Worm (Caenorhabditis elegans) whole organism, L4 larva: ENCODE results near the gene mrps-26.
A peak's percentile ranks its signal among the peaks of the same experiment; 100 is the strongest.

Experiments used
- D1046.2 ChIP-seq: fragments of 200-800 bp; sonication (Bioruptor generic); IDR thresholded peaks from 2 replicates; pipeline ENCODE4 v1.3.6; 2022; ENCODE audit warnings: missing genetic modification characterization, missing compliant biosample characterization
- F44E2.7 ChIP-seq: fragments of 200-800 bp; sonication (Bioruptor generic); IDR thresholded peaks from 2 replicates; pipeline ENCODE4 v2.1.2; 2022; ENCODE audit warnings: missing genetic modification characterization, missing compliant biosample characterization
- F49E8.2 ChIP-seq: sonication (generic microtip); optimal IDR thresholded peaks from 2 replicates; lab custom pipeline; 2016; ENCODE audit warnings: missing compliant biosample characterization, mild to moderate bottlenecking, missing genetic modification characterization, borderline replicate concordance
- T20F7.1 ChIP-seq: fragments of 200-800 bp; sonication (Bioruptor generic); optimal IDR thresholded peaks from 2 replicates; lab custom pipeline; 2018; ENCODE audit warnings: mild to moderate bottlenecking, missing genetic modification characterization, missing compliant biosample characterization
- T26A8.4 ChIP-seq: fragments of 200-800 bp; sonication (Bioruptor generic); IDR thresholded peaks from 2 replicates; pipeline ENCODE4 v1.3.6; 2022; ENCODE audit warnings: missing genetic modification characterization, missing compliant biosample characterization
- Y5F2A.4 ChIP-seq: fragments of 200-800 bp; sonication (Bioruptor generic); optimal IDR thresholded peaks from 2 replicates; lab custom pipeline; 2018; ENCODE audit warnings: mild to moderate bottlenecking, missing genetic modification characterization, missing compliant biosample characterization
- aha-1 ChIP-seq: fragments of 150-350 bp; peaks from one replicate; lab custom pipeline; 2014; ENCODE audit warnings: missing biosample characterization, missing genetic modification characterization
- aly-2 ChIP-seq: sonication (generic microtip); optimal IDR thresholded peaks from 2 replicates; lab custom pipeline; 2018; ENCODE audit warnings: missing biosample characterization, missing genetic modification characterization
- arid-1 ChIP-seq: fragments of 200-800 bp; sonication (Bioruptor generic); conservative IDR thresholded peaks from 2 replicates; pipeline ENCODE4 v1.3.6; 2022; ENCODE audit warnings: missing genetic modification reagents, missing genetic modification characterization, missing compliant biosample characterization
- attf-4 ChIP-seq: sonication (generic microtip); optimal IDR thresholded peaks from 3 replicates; lab custom pipeline; 2017; ENCODE audit warnings: missing biosample characterization, missing genetic modification characterization
- ceh-20 ChIP-seq: fragments of 200-800 bp; sonication (Bioruptor generic); IDR thresholded peaks from 2 replicates; pipeline ENCODE4 v1.3.6; 2022; ENCODE audit warnings: missing genetic modification reagents, missing genetic modification characterization, missing compliant biosample characterization
- ceh-82 ChIP-seq: sonication (generic microtip); optimal IDR thresholded peaks from 2 replicates; lab custom pipeline; 2017; ENCODE audit warnings: missing biosample characterization, missing genetic modification characterization
- ces-1 ChIP-seq: fragments of 150-350 bp; sonication (generic microtip); optimal IDR thresholded peaks from 4 replicates; lab custom pipeline; 2014; ENCODE audit warnings: missing biosample characterization, missing genetic modification reagents, missing genetic modification characterization
- cey-2 ChIP-seq: sonication (generic microtip); optimal IDR thresholded peaks from 3 replicates; lab custom pipeline; 2017; ENCODE audit warnings: missing genetic modification characterization, mild to moderate bottlenecking, missing compliant biosample characterization, antibody characterized with exemption, borderline replicate concordance; ENCODE audit not compliant: insufficient read depth
- daf-16 ChIP-seq, 3 experiments: sonication (generic microtip); optimal IDR thresholded peaks; 2 replicates each; lab custom pipeline; 2016 to 2017; ENCODE audit warnings: missing genetic modification characterization in 3 of 3, missing genetic modification reagents in 3 of 3, mild to moderate bottlenecking in 2 of 3, missing compliant biosample characterization in 2 of 3, missing biosample characterization in 1 of 3, moderate library complexity in 1 of 3
- daf-19 ChIP-seq: fragments of 200-800 bp; sonication (Bioruptor generic); conservative IDR thresholded peaks from 2 replicates; pipeline ENCODE4 v1.3.6; 2022; ENCODE audit warnings: missing genetic modification characterization, missing compliant biosample characterization
- daf-8 ChIP-seq: fragments of 200-800 bp; sonication (Bioruptor generic); IDR thresholded peaks from 2 replicates; pipeline ENCODE4 v1.3.6; 2022; ENCODE audit warnings: missing genetic modification characterization, missing compliant biosample characterization
- dmd-6 ChIP-seq: fragments of 200-800 bp; sonication (Bioruptor generic); IDR thresholded peaks from 2 replicates; pipeline ENCODE4 v1.3.6; 2022; ENCODE audit warnings: missing genetic modification reagents, missing genetic modification characterization, missing compliant biosample characterization
- dmd-8 ChIP-seq: fragments of 200-800 bp; sonication (Bioruptor generic); IDR thresholded peaks from 2 replicates; pipeline ENCODE4 v1.3.6; 2022; ENCODE audit warnings: missing genetic modification characterization, missing compliant biosample characterization
- dpl-1 ChIP-seq: fragments of 150-350 bp; optimal IDR thresholded peaks from 2 replicates; lab custom pipeline; 2014; ENCODE audit warnings: missing biosample characterization, missing genetic modification reagents, missing genetic modification characterization
- egl-27 ChIP-seq: sonication (generic microtip); optimal IDR thresholded peaks from 3 replicates; lab custom pipeline; 2017; ENCODE audit warnings: missing biosample characterization, missing genetic modification reagents, missing genetic modification characterization
- fkh-10 ChIP-seq: fragments of 150-350 bp; optimal IDR thresholded peaks from 2 replicates; lab custom pipeline; 2014; ENCODE audit warnings: missing biosample characterization, missing genetic modification reagents, missing genetic modification characterization
- hif-1 ChIP-seq, 2 experiments: sonication (generic microtip); optimal IDR thresholded peaks; 2 replicates each; lab custom pipeline; 2016 to 2017; ENCODE audit warnings: missing compliant biosample characterization in 2 of 2, missing genetic modification characterization in 2 of 2, missing genetic modification reagents in 2 of 2, missing genotype in 2 of 2, mild to moderate bottlenecking in 1 of 2
- hlh-11 ChIP-seq: fragments of 200-800 bp; sonication (Bioruptor generic); optimal IDR thresholded peaks from 2 replicates; lab custom pipeline; 2018; ENCODE audit warnings: mild to moderate bottlenecking, missing genetic modification characterization, missing compliant biosample characterization
- hlh-30 ChIP-seq: sonication (generic microtip); optimal IDR thresholded peaks from 2 replicates; lab custom pipeline; 2017; ENCODE audit warnings: antibody characterized with exemption, mild to moderate bottlenecking, missing genetic modification characterization, missing compliant biosample characterization; ENCODE audit not compliant: insufficient read depth
- hmg-1.1 ChIP-seq: fragments of 200-800 bp; sonication (Bioruptor generic); IDR thresholded peaks from 2 replicates; pipeline ENCODE4 v1.3.6; 2022; ENCODE audit warnings: missing genetic modification reagents, missing genetic modification characterization, missing compliant biosample characterization
- jun-1 ChIP-seq: fragments of 150-350 bp; optimal IDR thresholded peaks from 2 replicates; lab custom pipeline; 2014; ENCODE audit warnings: missing biosample characterization, missing genetic modification reagents, missing genetic modification characterization
- lin-1 ChIP-seq: fragments of 200-800 bp; sonication (Bioruptor generic); IDR thresholded peaks from 2 replicates; pipeline ENCODE4 v1.3.6; 2022; ENCODE audit warnings: missing genetic modification reagents, missing genetic modification characterization, missing compliant biosample characterization
- lin-13 ChIP-seq: fragments of 150-350 bp; optimal IDR thresholded peaks from 2 replicates; lab custom pipeline; 2014; ENCODE audit warnings: missing biosample characterization, missing genetic modification reagents, missing genetic modification characterization
- lin-15B ChIP-seq: fragments of 150-350 bp; sonication (generic microtip); optimal IDR thresholded peaks from 3 replicates; lab custom pipeline; 2014; ENCODE audit warnings: missing biosample characterization, missing genetic modification characterization
- lir-3 ChIP-seq: sonication (generic microtip); optimal IDR thresholded peaks from 2 replicates; lab custom pipeline; 2016; ENCODE audit warnings: mild to moderate bottlenecking, missing genetic modification characterization, missing compliant biosample characterization
- lsy-2 ChIP-seq, 2 experiments: fragments of 150-350 bp in 1 of 2; sonication (generic microtip) in 1 of 2; optimal IDR thresholded peaks; 2 replicates each; lab custom pipeline; 2014 to 2017; ENCODE audit warnings: missing biosample characterization in 2 of 2, missing genetic modification characterization in 2 of 2
- mes-2 ChIP-seq: sonication (generic microtip); optimal IDR thresholded peaks from 2 replicates; lab custom pipeline; 2016; ENCODE audit warnings: missing genotype, mild to moderate bottlenecking, missing genetic modification characterization, missing compliant biosample characterization; ENCODE audit not compliant: poor library complexity, severe bottlenecking
- mxl-2 ChIP-seq: fragments of 200-800 bp; sonication (Bioruptor generic); conservative IDR thresholded peaks from 2 replicates; pipeline ENCODE4 v1.3.6; 2022; ENCODE audit warnings: missing genetic modification reagents, missing genetic modification characterization, missing compliant biosample characterization
- nhr-102 ChIP-seq: sonication (generic microtip); optimal IDR thresholded peaks from 2 replicates; lab custom pipeline; 2016; ENCODE audit warnings: mild to moderate bottlenecking, missing genetic modification characterization, moderate library complexity, missing compliant biosample characterization
- nhr-28 ChIP-seq: fragments of 150-350 bp; optimal IDR thresholded peaks from 2 replicates; lab custom pipeline; 2014; ENCODE audit warnings: missing biosample characterization, missing genetic modification characterization
- nhr-48 ChIP-seq: sonication (generic microtip); optimal IDR thresholded peaks from 2 replicates; lab custom pipeline; 2016; ENCODE audit warnings: mild to moderate bottlenecking, missing genetic modification characterization, missing compliant biosample characterization
- nhr-6 ChIP-seq: fragments of 150-350 bp; optimal IDR thresholded peaks from 2 replicates; lab custom pipeline; 2014; ENCODE audit warnings: missing biosample characterization, missing genetic modification characterization
- nhr-77 ChIP-seq: fragments of 150-350 bp; optimal IDR thresholded peaks from 2 replicates; lab custom pipeline; 2014; ENCODE audit warnings: missing biosample characterization, missing genetic modification characterization
- php-3 ChIP-seq: fragments of 200-800 bp; sonication (Bioruptor generic); IDR thresholded peaks from 2 replicates; pipeline ENCODE4 v1.3.6; 2022; ENCODE audit warnings: missing genetic modification reagents, missing genetic modification characterization, missing compliant biosample characterization
- pqm-1 ChIP-seq: sonication (generic microtip); optimal IDR thresholded peaks from 2 replicates; lab custom pipeline; 2017; ENCODE audit warnings: missing biosample characterization, missing genetic modification characterization
- rbr-2 ChIP-seq: sonication (generic microtip); optimal IDR thresholded peaks from 2 replicates; lab custom pipeline; 2016; ENCODE audit warnings: missing genotype, missing genetic modification characterization, missing compliant biosample characterization
- snpc-1.2 ChIP-seq: fragments of 200-800 bp; sonication (Bioruptor generic); IDR thresholded peaks from 2 replicates; pipeline ENCODE4 v1.3.6; 2022; ENCODE audit warnings: missing genetic modification reagents, missing genetic modification characterization, missing compliant biosample characterization
- snpc-4 ChIP-seq: fragments of 150-350 bp; optimal IDR thresholded peaks from 2 replicates; lab custom pipeline; 2014; ENCODE audit warnings: missing biosample characterization, missing genetic modification characterization
- tra-1 ChIP-seq: fragments of 200-800 bp; sonication (Bioruptor generic); IDR thresholded peaks from 2 replicates; pipeline ENCODE4 v1.3.6; 2022; ENCODE audit warnings: missing genetic modification reagents, missing genetic modification characterization, missing compliant biosample characterization
- unc-130 ChIP-seq: sonication (generic microtip); optimal IDR thresholded peaks from 2 replicates; lab custom pipeline; 2016; ENCODE audit warnings: missing genetic modification reagents, missing genetic modification characterization, missing compliant biosample characterization
- unc-62 ChIP-seq, 3 experiments: fragments of 150-350 bp in 1 of 3; sonication (generic microtip); optimal IDR thresholded peaks in 2 of 3; peaks in 1 of 3; 1 replicate in 1 of 3; 2 replicates in 2 of 3; lab custom pipeline; 2014 to 2017; ENCODE audit warnings: missing biosample characterization in 3 of 3, missing genetic modification characterization in 3 of 3, missing genetic modification reagents in 3 of 3, missing genotype in 1 of 3
- vab-7 ChIP-seq: fragments of 200-800 bp; sonication (Bioruptor generic); IDR thresholded peaks from 2 replicates; pipeline ENCODE4 v1.3.6; 2022; ENCODE audit warnings: missing genetic modification reagents, missing genetic modification characterization, missing compliant biosample characterization
- zfp-2 ChIP-seq: sonication (generic microtip); optimal IDR thresholded peaks from 2 replicates; lab custom pipeline; 2016; ENCODE audit warnings: mild to moderate bottlenecking, missing genetic modification characterization, missing compliant biosample characterization
- ztf-7 ChIP-seq: fragments of 150-350 bp; optimal IDR thresholded peaks from 2 replicates; lab custom pipeline; 2014; ENCODE audit warnings: missing biosample characterization, missing genetic modification characterization

mrps-26 gene

ce11 chrIII:5201267-5201666 is 33.1 kb upstream of the mrps-26 start:
- TF ChIP-seq nhr-48 (peak; percentile 67), rbr-2 (tag; lab: Kevin White, UChicago) (no peak), Y5F2A.4 (no peak), hmg-1.1 (no peak), unc-62 (GFP tag; optimal IDR thresholded peaks at IDR 0.05 in 1 of 2; lab: Kevin White, UChicago) (peak; percentile 15 to 98), unc-62 (tag; optimal IDR thresholded peaks at IDR 0.05; lab: Kevin White, UChicago) (no peak), T20F7.1 (GFP tag; lab: Kevin White, UChicago) (peak; percentile 58), aha-1 (tag; lab: Kevin White, UChicago) (peak; percentile 86), F49E8.2 (tag; lab: Kevin White, UChicago) (no peak), hlh-11 (tag; lab: Kevin White, UChicago) (peak; percentile 86), D1046.2 (GFP tag; lab: Robert Waterston, UW) (no peak), ces-1 (no peak), ztf-7 (tag; lab: Kevin White, UChicago) (peak; percentile 41), daf-19 (GFP tag; lab: Robert Waterston, UW) (no peak), attf-4 (no peak), arid-1 (GFP tag; lab: Robert Waterston, UW) (no peak), snpc-1.2 (no peak), mes-2 (tag; lab: Kevin White, UChicago) (no peak), php-3 (GFP tag; lab: Robert Waterston, UW) (peak; percentile 59; the same call in 1 of the 2 replicates), dmd-8 (no peak), nhr-28 (tag; lab: Kevin White, UChicago) (peak; percentile 99), mxl-2 (GFP tag; lab: Robert Waterston, UW) (no peak), nhr-102 (tag; lab: Kevin White, UChicago) (peak; percentile 79), lin-1 (GFP tag; lab: Robert Waterston, UW) (peak; percentile 59), fkh-10 (GFP tag; lab: Kevin White, UChicago) (no peak), lir-3 (no peak), pqm-1 (peak; percentile 82), lsy-2 (tag; optimal IDR thresholded peaks at IDR 0.05; lab: Kevin White, UChicago) (peak in 1 of 2 experiments; percentile 58), tra-1 (GFP tag; lab: Robert Waterston, UW) (peak; percentile 88), dmd-6 (GFP tag; lab: Robert Waterston, UW) (peak; percentile 93), vab-7 (GFP tag; lab: Robert Waterston, UW) (no peak), nhr-77 (peak; percentile 97), dpl-1 (GFP tag; lab: Kevin White, UChicago) (peak; percentile 22), ceh-20 (GFP tag; lab: Robert Waterston, UW) (no peak), lin-15B (tag; lab: Kevin White, UChicago) (no peak), T26A8.4 (GFP tag; lab: Robert Waterston, UW) (0 out of 2 replicates have a peak, but pooled peaks have one; percentile 23), egl-27 (no peak), snpc-4 (no peak), F44E2.7 (no peak), zfp-2 (tag; lab: Kevin White, UChicago) (no peak), nhr-6 (no peak), daf-16 (GFP tag; optimal IDR thresholded peaks at IDR 0.05; lab: Kevin White, UChicago) (peak in 1 of 2 experiments; percentile 26), daf-16 (tag; optimal IDR thresholded peaks at IDR 0.05; lab: Kevin White, UChicago) (peak; percentile 94), ceh-82 (tag; lab: Kevin White, UChicago) (no peak), aly-2 (tag; lab: Kevin White, UChicago) (no peak), unc-130 (GFP tag; lab: Kevin White, UChicago) (no peak), jun-1 (tag; lab: Kevin White, UChicago) (no peak), cey-2 (tag; lab: Kevin White, UChicago) (peak; percentile 12), daf-8 (GFP tag; lab: Robert Waterston, UW) (no peak), hlh-30 (tag; lab: Kevin White, UChicago) (peak; percentile 62), hif-1 (tag; optimal IDR thresholded peaks at IDR 0.05; lab: Kevin White, UChicago) (peak in 1 of 2 experiments; percentile 47), lin-13 (GFP tag; lab: Kevin White, UChicago) (no peak)
